Fruit fly (Drosophila melanogaster) whole organism, prepupa: ENCODE measurements around the gene CG11593.

Experiments used
- CG10669 ChIP-seq: fragments of 200-800 bp; sonication (Bioruptor generic); optimal IDR thresholded peaks from 3 replicates; lab custom pipeline; 2018; ENCODE audit warnings: missing biosample characterization, mild to moderate bottlenecking, missing genetic modification characterization, moderate library complexity
- CG11294 ChIP-seq: fragments of 200-800 bp; sonication (Bioruptor generic); IDR thresholded peaks from 2 replicates; pipeline ENCODE4 v1.3.6; 2022; ENCODE audit warnings: missing biosample characterization, missing genetic modification characterization
- CG11762 ChIP-seq: fragments of 200-800 bp; sonication (Bioruptor generic); optimal IDR thresholded peaks from 3 replicates; lab custom pipeline; 2016; ENCODE audit warnings: missing biosample characterization, missing genetic modification characterization; ENCODE audit not compliant: insufficient read depth
- CG11902 ChIP-seq: fragments of 200-800 bp; sonication (Bioruptor generic); optimal IDR thresholded peaks from 3 replicates; lab custom pipeline; 2016; ENCODE audit warnings: missing biosample characterization, missing genetic modification characterization
- CG15336 ChIP-seq: fragments of 200-800 bp; sonication (Bioruptor generic); IDR thresholded peaks from 2 replicates; pipeline ENCODE4 v1.3.6; 2022; ENCODE audit warnings: missing biosample characterization, missing genetic modification characterization
- CG16779 ChIP-seq: fragments of 200-800 bp; sonication (Bioruptor generic); optimal IDR thresholded peaks from 3 replicates; lab custom pipeline; 2017; ENCODE audit warnings: missing biosample characterization, mild to moderate bottlenecking, missing genetic modification characterization
- CG34406 ChIP-seq: fragments of 200-800 bp; sonication (Bioruptor generic); optimal IDR thresholded peaks from 3 replicates; lab custom pipeline; 2016; ENCODE audit warnings: missing biosample characterization, missing genetic modification characterization
- CG3919 ChIP-seq: fragments of 200-800 bp; sonication (Bioruptor generic); optimal IDR thresholded peaks from 3 replicates; lab custom pipeline; 2016; ENCODE audit warnings: missing biosample characterization, missing genetic modification characterization
- CG6163 ChIP-seq: fragments of 200-800 bp; sonication (Bioruptor generic); IDR thresholded peaks from 3 replicates; pipeline ENCODE4 v1.3.6; 2022; ENCODE audit warnings: missing biosample characterization, missing genetic modification characterization
- CG6276 ChIP-seq: fragments of 200-800 bp; sonication (Bioruptor generic); optimal IDR thresholded peaks from 2 replicates; lab custom pipeline; 2017; ENCODE audit warnings: missing biosample characterization, mild to moderate bottlenecking, missing genetic modification characterization
- CG7368 ChIP-seq: fragments of 200-800 bp; sonication (Bioruptor generic); optimal IDR thresholded peaks from 3 replicates; lab custom pipeline; 2016; ENCODE audit warnings: missing biosample characterization, missing genetic modification characterization
- CG8119 ChIP-seq: fragments of 200-800 bp; sonication (Bioruptor generic); IDR thresholded peaks from 3 replicates; pipeline ENCODE4 v1.3.6; 2022; ENCODE audit warnings: missing biosample characterization, missing genetic modification characterization
- CG8319 ChIP-seq: fragments of 200-800 bp; sonication (Bioruptor generic); optimal IDR thresholded peaks from 3 replicates; lab custom pipeline; 2016; ENCODE audit warnings: missing biosample characterization, missing genetic modification characterization
- CG9139 ChIP-seq: fragments of 200-800 bp; sonication (Bioruptor generic); optimal IDR thresholded peaks from 3 replicates; lab custom pipeline; 2017; ENCODE audit warnings: missing biosample characterization, mild to moderate bottlenecking, missing genetic modification characterization
- Ets21C ChIP-seq: fragments of 200-800 bp; sonication (Bioruptor generic); optimal IDR thresholded peaks from 3 replicates; lab custom pipeline; 2016; ENCODE audit warnings: missing biosample characterization, missing genetic modification characterization
- Ets96B ChIP-seq: fragments of 200-800 bp; optimal IDR thresholded peaks from 2 replicates; lab custom pipeline; 2019; ENCODE audit warnings: missing biosample characterization, mild to moderate bottlenecking, missing genetic modification characterization, moderate library complexity
- Gug ChIP-seq: fragments of 200-800 bp; sonication (Bioruptor generic); IDR thresholded peaks from 2 replicates; pipeline ENCODE4 v1.3.6; 2022; ENCODE audit warnings: missing biosample characterization, missing genetic modification characterization
- Lpt ChIP-seq: fragments of 200-800 bp; sonication (Bioruptor generic); optimal IDR thresholded peaks from 3 replicates; lab custom pipeline; 2016; ENCODE audit warnings: missing biosample characterization, missing genetic modification characterization
- OdsH ChIP-seq: fragments of 200-800 bp; sonication (Bioruptor generic); optimal IDR thresholded peaks from 3 replicates; lab custom pipeline; 2016; ENCODE audit warnings: missing biosample characterization, missing genetic modification characterization
- Smox ChIP-seq: fragments of 200-800 bp; sonication (Bioruptor generic); optimal IDR thresholded peaks from 3 replicates; lab custom pipeline; 2016; ENCODE audit warnings: missing biosample characterization, missing genetic modification characterization
- Sox15 ChIP-seq: fragments of 200-800 bp; sonication (Bioruptor generic); optimal IDR thresholded peaks from 3 replicates; lab custom pipeline; 2016; ENCODE audit warnings: missing biosample characterization, missing genetic modification characterization
- acj6 ChIP-seq: fragments of 200-800 bp; sonication (Bioruptor generic); optimal IDR thresholded peaks from 3 replicates; lab custom pipeline; 2016; ENCODE audit warnings: missing biosample characterization, missing genetic modification characterization
- cyc ChIP-seq: fragments of 200-800 bp; sonication (Bioruptor generic); optimal IDR thresholded peaks from 3 replicates; lab custom pipeline; 2016; ENCODE audit warnings: missing biosample characterization, missing genetic modification characterization
- dac ChIP-seq: fragments of 200-800 bp; sonication (Bioruptor generic); optimal IDR thresholded peaks from 2 replicates; lab custom pipeline; 2017; ENCODE audit warnings: missing biosample characterization, mild to moderate bottlenecking, missing genetic modification characterization
- dsx ChIP-seq: fragments of 200-800 bp; optimal IDR thresholded peaks from 3 replicates; lab custom pipeline; 2019; ENCODE audit warnings: missing biosample characterization, mild to moderate bottlenecking, missing genetic modification characterization, moderate library complexity; ENCODE audit not compliant: poor library complexity, severe bottlenecking
- eg ChIP-seq: fragments of 200-800 bp; sonication (Bioruptor generic); IDR thresholded peaks from 3 replicates; pipeline ENCODE4 v1.3.6; 2022; ENCODE audit warnings: missing biosample characterization, missing genetic modification characterization
- esn ChIP-seq: fragments of 200-800 bp; sonication (Bioruptor generic); optimal IDR thresholded peaks from 2 replicates; lab custom pipeline; 2016; ENCODE audit warnings: missing biosample characterization, mild to moderate bottlenecking, missing genetic modification characterization, moderate library complexity
- fd59A ChIP-seq: fragments of 200-800 bp; sonication (Bioruptor generic); optimal IDR thresholded peaks from 2 replicates; lab custom pipeline; 2017; ENCODE audit warnings: missing biosample characterization, mild to moderate bottlenecking, missing genetic modification characterization, missing genetic modification reagents
- fd85E ChIP-seq: fragments of 200-800 bp; sonication (Bioruptor generic); optimal IDR thresholded peaks from 3 replicates; lab custom pipeline; 2016; ENCODE audit warnings: missing biosample characterization, missing genetic modification characterization
- fkh ChIP-seq: fragments of 200-800 bp; sonication (Bioruptor generic); optimal IDR thresholded peaks from 3 replicates; lab custom pipeline; 2017; ENCODE audit warnings: missing biosample characterization, mild to moderate bottlenecking, missing genetic modification characterization, moderate library complexity
- lz ChIP-seq: fragments of 200-800 bp; sonication (Bioruptor generic); optimal IDR thresholded peaks from 3 replicates; lab custom pipeline; 2016; ENCODE audit warnings: missing biosample characterization, missing genetic modification characterization
- net ChIP-seq: fragments of 200-800 bp; sonication (Bioruptor generic); optimal IDR thresholded peaks from 3 replicates; lab custom pipeline; 2016; ENCODE audit warnings: missing biosample characterization, missing genetic modification characterization
- pdm3 ChIP-seq: fragments of 200-800 bp; sonication (Bioruptor generic); optimal IDR thresholded peaks from 3 replicates; lab custom pipeline; 2016; ENCODE audit warnings: missing biosample characterization, missing genetic modification characterization
- ss ChIP-seq, 2 experiments: fragments of 200-800 bp; sonication (Bioruptor generic); optimal IDR thresholded peaks; 2 replicates in 1 of 2; 3 replicates in 1 of 2; lab custom pipeline; 2017 to 2018; ENCODE audit warnings: mild to moderate bottlenecking in 2 of 2, missing biosample characterization in 2 of 2, missing genetic modification characterization in 2 of 2, moderate library complexity in 1 of 2
- svp ChIP-seq: fragments of 200-800 bp; sonication (Bioruptor generic); peaks from one replicate; lab custom pipeline; 2016; ENCODE audit warnings: missing biosample characterization, missing genetic modification characterization
- vri ChIP-seq: fragments of 200-800 bp; sonication (Bioruptor generic); optimal IDR thresholded peaks from 3 replicates; lab custom pipeline; 2016; ENCODE audit warnings: missing biosample characterization, mild to moderate bottlenecking, missing genetic modification characterization

Gene CG11593

DNA sequence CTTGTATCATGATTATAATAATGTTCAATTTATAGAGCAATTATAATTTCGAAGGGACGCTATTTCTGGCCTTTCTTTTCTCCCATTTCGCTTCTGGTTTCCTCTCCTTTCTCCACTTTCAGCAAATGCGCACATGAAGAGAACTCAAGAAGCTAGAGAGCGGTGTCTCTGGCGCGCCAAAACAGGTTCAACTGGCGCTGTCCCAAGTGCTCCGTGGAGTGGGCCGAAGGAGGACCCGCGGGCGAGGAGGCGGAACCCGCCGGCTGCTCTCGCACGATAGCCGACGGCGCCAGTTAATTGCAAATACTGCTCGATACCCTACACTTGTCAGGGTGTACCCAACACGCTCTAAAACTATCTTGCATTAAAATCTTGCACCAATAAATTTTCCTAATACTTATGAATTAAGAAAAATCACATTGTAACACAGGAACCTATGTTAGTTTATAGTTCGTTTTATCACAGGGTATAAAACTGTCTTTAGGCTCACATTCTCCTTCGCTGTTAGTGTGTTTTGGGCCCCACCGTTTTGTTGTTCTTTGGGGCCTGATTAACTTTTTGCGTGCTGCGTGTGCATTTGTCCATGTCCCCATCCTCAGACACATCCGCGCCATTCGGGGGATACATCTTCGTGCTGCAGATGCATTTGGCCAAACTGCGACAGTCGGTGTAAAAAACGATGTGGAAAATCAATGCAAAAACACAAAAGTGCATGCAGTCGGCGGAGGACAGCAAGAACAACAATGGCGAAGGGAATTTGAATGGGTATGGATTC lies 30.1 kb upstream of the CG11593 start (continued):
- TF ChIP-seq CG9139 (GFP tag; lab: Kevin White, UChicago) (peak; percentile 91), CG8119 (GFP tag; lab: Robert Waterston, UW) (peak; percentile 98), Lpt (peak; percentile 98), esn (GFP tag; lab: Kevin White, UChicago) (peak; percentile 99), dsx (GFP tag; lab: Kevin White, UChicago) (peak; percentile 94), Smox (peak; percentile 98), CG6163 (peak; percentile 99), Ets21C (GFP tag; lab: Kevin White, UChicago) (peak; percentile 98), CG11902 (GFP tag; lab: Kevin White, UChicago) (peak; percentile 99), CG6276 (GFP tag; lab: Kevin White, UChicago) (peak; percentile 97), CG15336 (GFP tag; lab: Robert Waterston, UW) (peak; percentile 99), lz (GFP tag; lab: Kevin White, UChicago) (peak; percentile 99), CG7368 (GFP tag; lab: Kevin White, UChicago) (peak; percentile 97), eg (peak; percentile 99), acj6 (GFP tag; lab: Kevin White, UChicago) (peak; percentile 99), CG11762 (GFP tag; lab: Kevin White, UChicago) (peak; percentile 98), fkh (peak; percentile 25), vri (GFP tag; lab: Kevin White, UChicago) (peak; percentile 97)

DNA sequence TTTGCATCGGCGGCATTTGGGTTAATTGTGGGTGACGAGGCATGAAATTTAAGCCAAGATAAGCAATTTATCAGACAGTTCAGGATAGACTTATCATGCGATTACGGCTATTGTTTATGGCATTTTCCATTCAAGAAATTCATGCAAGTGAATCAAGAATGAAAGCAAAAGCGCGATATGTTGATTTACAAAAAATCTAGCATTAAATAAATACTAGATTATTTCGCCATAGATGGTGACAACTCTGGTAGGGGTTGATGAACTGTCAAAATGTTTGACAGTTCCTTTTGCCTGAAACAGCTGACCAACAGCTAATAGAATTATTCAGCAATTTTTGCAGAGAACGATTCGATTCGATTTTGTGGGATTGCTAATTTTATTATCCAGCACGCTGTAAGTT lies 28.8 kb upstream of the CG11593 start, which contains the start of gene CG32259:
TSS of gene CG32259 (plus strand) at position 301 of the 400 bp plus-strand sequence.
- no peak for TF ChIP-seq CG8319
- TF ChIP-seq vri (GFP tag; lab: Kevin White, UChicago), result peak; percentile 27

DNA sequence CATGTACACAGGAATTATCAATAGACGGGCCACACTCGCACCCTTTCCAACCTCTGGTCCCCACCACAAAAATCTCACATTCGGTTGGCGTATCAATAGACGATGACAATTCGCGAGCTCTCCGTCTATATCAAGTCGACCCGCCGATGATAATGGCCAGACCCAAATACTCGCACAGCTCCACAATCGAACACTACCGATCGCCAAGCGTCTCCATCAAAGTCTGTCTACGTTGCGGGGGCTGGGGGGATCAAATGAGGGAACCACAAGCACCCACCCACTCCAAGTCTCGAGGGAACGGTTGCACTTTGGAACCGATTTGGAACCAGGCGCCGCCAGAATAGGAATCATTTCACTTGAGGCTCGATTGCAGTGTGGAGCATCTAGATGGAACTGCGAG lies 28.1 kb upstream of the CG11593 start:
- TF ChIP-seq net (no peak), dsx (GFP tag; lab: Kevin White, UChicago) (no peak), Sox15 (GFP tag; lab: Kevin White, UChicago) (no peak), svp (peak; percentile 83), esn (GFP tag; lab: Kevin White, UChicago) (no peak), dac (GFP tag; lab: Kevin White, UChicago) (peak; percentile 6), CG3919 (no peak), fd85E (GFP tag; lab: Kevin White, UChicago) (no peak), CG8119 (GFP tag; lab: Robert Waterston, UW) (0 out of 3 replicates have a peak, but pooled peaks have one; percentile 33), Lpt (peak; percentile 33), eg (peak; percentile 57; the same call in 2 of the 3 replicates), fd59A (GFP tag; lab: Kevin White, UChicago) (no peak), CG6276 (GFP tag; lab: Kevin White, UChicago) (peak; percentile 70), ss (GFP tag; optimal IDR thresholded peaks at IDR 0.05; lab: Kevin White, UChicago) (no peak), lz (GFP tag; lab: Kevin White, UChicago) (no peak), pdm3 (GFP tag; lab: Kevin White, UChicago) (no peak), CG15336 (GFP tag; lab: Robert Waterston, UW) (peak; percentile 44; the same call in 1 of the 2 replicates), CG11902 (GFP tag; lab: Kevin White, UChicago) (no peak), CG16779 (tag; lab: Kevin White, UChicago) (peak; percentile 50), Ets96B (no peak), CG10669 (no peak), CG6163 (0 out of 3 replicates have a peak, but pooled peaks have one; percentile 16)
- TF ChIP-seq, all 60 proteins: peak for 9

DNA sequence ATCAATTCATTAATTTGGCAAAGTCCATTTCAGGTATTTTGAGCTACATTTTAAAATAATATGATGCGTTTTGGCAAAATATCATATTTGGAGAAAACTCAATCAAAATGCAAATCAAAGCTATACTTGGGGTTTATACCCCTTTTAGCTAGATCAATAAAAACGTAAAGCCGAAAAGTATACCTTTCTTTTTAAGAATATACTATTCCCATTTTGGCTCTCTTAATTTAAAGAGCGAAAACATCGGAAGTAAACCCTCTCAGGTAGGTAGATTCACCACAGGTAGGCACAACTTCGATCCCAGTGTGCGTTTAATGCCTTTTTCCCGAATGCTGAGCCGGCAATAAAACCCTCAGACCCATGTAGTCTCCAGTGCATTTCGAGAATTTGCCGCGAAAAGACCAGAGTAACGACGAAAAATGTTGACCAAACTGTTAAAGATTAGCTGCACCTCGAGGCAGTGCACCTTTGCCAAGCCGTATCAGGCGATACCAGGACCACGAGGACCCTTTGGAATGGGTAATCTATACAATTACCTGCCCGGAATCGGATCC lies 21.7 kb upstream of the CG11593 start, which contains the start of gene dib:
TSS of gene dib (plus strand) at position 372 of the 554 bp plus-strand sequence.
- TF ChIP-seq CG10669, result no peak
- no peak for TF ChIP-seq Lpt
- no peak for TF ChIP-seq CG6163
- no peak for TF ChIP-seq CG11294 (GFP tag; lab: Robert Waterston, UW)
- TF ChIP-seq Gug (GFP tag; lab: Robert Waterston, UW), result no peak
- no peak for TF ChIP-seq CG7368 (GFP tag; lab: Kevin White, UChicago)
- TF ChIP-seq esn (GFP tag; lab: Kevin White, UChicago), result no peak
- no peak for TF ChIP-seq CG3919
- no peak for TF ChIP-seq OdsH
- TF ChIP-seq net, result no peak
- TF ChIP-seq cyc (GFP tag; lab: Kevin White, UChicago), result no peak
- no peak for TF ChIP-seq CG34406 (GFP tag; lab: Kevin White, UChicago)
